ENCODE assay signal across 2 fruit fly cellular contexts in the genomic region with DNA sequence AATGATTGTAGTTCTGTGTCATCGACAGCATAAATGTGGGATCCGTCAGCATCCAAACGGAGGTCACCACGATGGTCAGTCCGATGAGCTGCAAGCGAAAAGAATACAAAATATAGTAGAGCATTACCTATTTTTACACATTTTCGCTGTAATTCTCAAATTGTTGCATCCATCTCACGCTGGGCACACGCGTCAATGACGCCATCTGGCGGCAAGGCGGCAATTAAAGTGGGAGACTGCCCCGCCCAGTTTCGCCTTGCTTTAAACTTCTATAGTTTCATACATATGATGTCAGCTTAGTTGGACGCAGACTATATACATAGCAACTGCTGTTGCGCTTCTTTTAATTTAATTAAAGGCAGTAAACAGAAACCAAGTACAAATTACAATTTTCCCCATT.
TF ChIP-seq lines count a peak whose summit lies in the region.

No protein-coding gene starts in this region.

- peak; percentile 68 to 75 for TF ChIP-seq CTCF in S2 (optimal IDR thresholded peaks at IDR 0.05; lab: Kevin White, UChicago)
- TF ChIP-seq CTCF in whole organism, embryonic (GFP tag; optimal IDR thresholded peaks at IDR 0.05; lab: Kevin White, UChicago) = peak; percentile 86

TF ChIP-seq in whole organism, embryonic, 481 proteins besides CTCF, POLR2A, EP300 and RAD21:
- TF ChIP-seq sens (GFP tag; lab: Kevin White, UChicago) (peak; percentile 14), CG18619 (GFP tag; optimal IDR thresholded peaks at IDR 0.05; lab: Kevin White, UChicago) (no peak)
TF ChIP-seq in whole organism, embryonic: peak in this region for 1.
